Fruit fly (Drosophila melanogaster) whole organism, prepupa: ENCODE data around the gene CG17329.

ENCODE experiments used
- CG10669 ChIP-seq: fragments of 200-800 bp; sonication (Bioruptor generic); optimal IDR thresholded peaks from 3 replicates; lab custom pipeline; 2018; ENCODE audit warnings: missing biosample characterization, mild to moderate bottlenecking, missing genetic modification characterization, moderate library complexity
- CG11294 ChIP-seq: fragments of 200-800 bp; sonication (Bioruptor generic); IDR thresholded peaks from 2 replicates; pipeline ENCODE4 v1.3.6; 2022; ENCODE audit warnings: missing biosample characterization, missing genetic modification characterization
- CG11762 ChIP-seq: fragments of 200-800 bp; sonication (Bioruptor generic); optimal IDR thresholded peaks from 3 replicates; lab custom pipeline; 2016; ENCODE audit warnings: missing biosample characterization, missing genetic modification characterization; ENCODE audit not compliant: insufficient read depth
- CG16779 ChIP-seq: fragments of 200-800 bp; sonication (Bioruptor generic); optimal IDR thresholded peaks from 3 replicates; lab custom pipeline; 2017; ENCODE audit warnings: missing biosample characterization, mild to moderate bottlenecking, missing genetic modification characterization
- CG3032 ChIP-seq: fragments of 200-800 bp; optimal IDR thresholded peaks from 2 replicates; lab custom pipeline; 2019; ENCODE audit warnings: missing biosample characterization, mild to moderate bottlenecking, missing genetic modification characterization, moderate library complexity
- CG32006 ChIP-seq: fragments of 200-800 bp; sonication (Bioruptor generic); optimal IDR thresholded peaks from 3 replicates; lab custom pipeline; 2017; ENCODE audit warnings: missing biosample characterization, mild to moderate bottlenecking, missing genetic modification characterization
- CG3919 ChIP-seq: fragments of 200-800 bp; sonication (Bioruptor generic); optimal IDR thresholded peaks from 3 replicates; lab custom pipeline; 2016; ENCODE audit warnings: missing biosample characterization, missing genetic modification characterization
- CG4318 ChIP-seq: fragments of 200-800 bp; sonication (Bioruptor generic); optimal IDR thresholded peaks from 3 replicates; lab custom pipeline; 2017; ENCODE audit warnings: missing biosample characterization, mild to moderate bottlenecking, missing genetic modification characterization
- CG6163 ChIP-seq: fragments of 200-800 bp; sonication (Bioruptor generic); IDR thresholded peaks from 3 replicates; pipeline ENCODE4 v1.3.6; 2022; ENCODE audit warnings: missing biosample characterization, missing genetic modification characterization
- CG6276 ChIP-seq: fragments of 200-800 bp; sonication (Bioruptor generic); optimal IDR thresholded peaks from 2 replicates; lab custom pipeline; 2017; ENCODE audit warnings: missing biosample characterization, mild to moderate bottlenecking, missing genetic modification characterization
- CG6792 ChIP-seq: fragments of 200-800 bp; sonication (Bioruptor generic); optimal IDR thresholded peaks from 3 replicates; lab custom pipeline; 2016; ENCODE audit warnings: missing biosample characterization, missing genetic modification characterization
- CG6808 ChIP-seq: fragments of 200-800 bp; sonication (Bioruptor generic); optimal IDR thresholded peaks from 3 replicates; lab custom pipeline; 2017; ENCODE audit warnings: missing biosample characterization, missing genetic modification characterization, mild to moderate bottlenecking, moderate library complexity, missing genetic modification reagents
- CG6854 ChIP-seq: fragments of 200-800 bp; sonication (Bioruptor generic); optimal IDR thresholded peaks from 2 replicates; lab custom pipeline; 2017; ENCODE audit warnings: missing biosample characterization, mild to moderate bottlenecking, missing genetic modification characterization
- CG8319 ChIP-seq: fragments of 200-800 bp; sonication (Bioruptor generic); optimal IDR thresholded peaks from 3 replicates; lab custom pipeline; 2016; ENCODE audit warnings: missing biosample characterization, missing genetic modification characterization
- CG8632 ChIP-seq: fragments of 200-800 bp; sonication (Bioruptor generic); optimal IDR thresholded peaks from 3 replicates; lab custom pipeline; 2016; ENCODE audit warnings: missing biosample characterization, missing genetic modification characterization
- CG9139 ChIP-seq: fragments of 200-800 bp; sonication (Bioruptor generic); optimal IDR thresholded peaks from 3 replicates; lab custom pipeline; 2017; ENCODE audit warnings: missing biosample characterization, mild to moderate bottlenecking, missing genetic modification characterization
- Eip78C ChIP-seq: fragments of 200-800 bp; sonication (Bioruptor generic); peaks from one replicate; lab custom pipeline; 2016; ENCODE audit warnings: missing biosample characterization, missing genetic modification characterization
- Ets96B ChIP-seq: fragments of 200-800 bp; optimal IDR thresholded peaks from 2 replicates; lab custom pipeline; 2019; ENCODE audit warnings: missing biosample characterization, mild to moderate bottlenecking, missing genetic modification characterization, moderate library complexity
- Hr39 ChIP-seq: fragments of 200-800 bp; sonication (Bioruptor generic); optimal IDR thresholded peaks from 2 replicates; lab custom pipeline; 2016; ENCODE audit warnings: missing biosample characterization, missing genetic modification characterization
- Hr4 ChIP-seq: fragments of 200-800 bp; sonication (Bioruptor generic); optimal IDR thresholded peaks from 3 replicates; lab custom pipeline; 2016; ENCODE audit warnings: missing biosample characterization, missing genetic modification characterization
- Met ChIP-seq: fragments of 200-800 bp; sonication (Bioruptor generic); optimal IDR thresholded peaks from 3 replicates; lab custom pipeline; 2016; ENCODE audit warnings: missing biosample characterization, missing genetic modification characterization
- Smox ChIP-seq: fragments of 200-800 bp; sonication (Bioruptor generic); optimal IDR thresholded peaks from 3 replicates; lab custom pipeline; 2016; ENCODE audit warnings: missing biosample characterization, missing genetic modification characterization
- Sox102F ChIP-seq: fragments of 200-800 bp; sonication (Bioruptor generic); optimal IDR thresholded peaks from 2 replicates; lab custom pipeline; 2016; ENCODE audit warnings: missing biosample characterization, mild to moderate bottlenecking, missing genetic modification characterization
- Sox14 ChIP-seq: fragments of 200-800 bp; sonication (Bioruptor generic); optimal IDR thresholded peaks from 3 replicates; lab custom pipeline; 2016; ENCODE audit warnings: missing biosample characterization, missing genetic modification characterization
- Sox15 ChIP-seq: fragments of 200-800 bp; sonication (Bioruptor generic); optimal IDR thresholded peaks from 3 replicates; lab custom pipeline; 2016; ENCODE audit warnings: missing biosample characterization, missing genetic modification characterization
- achi ChIP-seq: fragments of 200-800 bp; sonication (Bioruptor generic); optimal IDR thresholded peaks from 3 replicates; lab custom pipeline; 2016; ENCODE audit warnings: missing biosample characterization, missing genetic modification characterization
- eg ChIP-seq: fragments of 200-800 bp; sonication (Bioruptor generic); IDR thresholded peaks from 3 replicates; pipeline ENCODE4 v1.3.6; 2022; ENCODE audit warnings: missing biosample characterization, missing genetic modification characterization
- esn ChIP-seq: fragments of 200-800 bp; sonication (Bioruptor generic); optimal IDR thresholded peaks from 2 replicates; lab custom pipeline; 2016; ENCODE audit warnings: missing biosample characterization, mild to moderate bottlenecking, missing genetic modification characterization, moderate library complexity
- fd59A ChIP-seq: fragments of 200-800 bp; sonication (Bioruptor generic); optimal IDR thresholded peaks from 2 replicates; lab custom pipeline; 2017; ENCODE audit warnings: missing biosample characterization, mild to moderate bottlenecking, missing genetic modification characterization, missing genetic modification reagents
- fd85E ChIP-seq: fragments of 200-800 bp; sonication (Bioruptor generic); optimal IDR thresholded peaks from 3 replicates; lab custom pipeline; 2016; ENCODE audit warnings: missing biosample characterization, missing genetic modification characterization
- fkh ChIP-seq: fragments of 200-800 bp; sonication (Bioruptor generic); optimal IDR thresholded peaks from 3 replicates; lab custom pipeline; 2017; ENCODE audit warnings: missing biosample characterization, mild to moderate bottlenecking, missing genetic modification characterization, moderate library complexity
- net ChIP-seq: fragments of 200-800 bp; sonication (Bioruptor generic); optimal IDR thresholded peaks from 3 replicates; lab custom pipeline; 2016; ENCODE audit warnings: missing biosample characterization, missing genetic modification characterization
- pdm3 ChIP-seq: fragments of 200-800 bp; sonication (Bioruptor generic); optimal IDR thresholded peaks from 3 replicates; lab custom pipeline; 2016; ENCODE audit warnings: missing biosample characterization, missing genetic modification characterization
- spab ChIP-seq: fragments of 200-800 bp; sonication (Bioruptor generic); optimal IDR thresholded peaks from 2 replicates; lab custom pipeline; 2017; ENCODE audit warnings: missing biosample characterization, mild to moderate bottlenecking, missing genetic modification characterization, missing genetic modification reagents
- svp ChIP-seq: fragments of 200-800 bp; sonication (Bioruptor generic); peaks from one replicate; lab custom pipeline; 2016; ENCODE audit warnings: missing biosample characterization, missing genetic modification characterization
- topi ChIP-seq: fragments of 200-800 bp; sonication (Bioruptor generic); optimal IDR thresholded peaks from 3 replicates; lab custom pipeline; 2016; ENCODE audit warnings: missing biosample characterization, missing genetic modification characterization
- vri ChIP-seq: fragments of 200-800 bp; sonication (Bioruptor generic); optimal IDR thresholded peaks from 3 replicates; lab custom pipeline; 2016; ENCODE audit warnings: missing biosample characterization, mild to moderate bottlenecking, missing genetic modification characterization

Gene CG17329

DNA sequence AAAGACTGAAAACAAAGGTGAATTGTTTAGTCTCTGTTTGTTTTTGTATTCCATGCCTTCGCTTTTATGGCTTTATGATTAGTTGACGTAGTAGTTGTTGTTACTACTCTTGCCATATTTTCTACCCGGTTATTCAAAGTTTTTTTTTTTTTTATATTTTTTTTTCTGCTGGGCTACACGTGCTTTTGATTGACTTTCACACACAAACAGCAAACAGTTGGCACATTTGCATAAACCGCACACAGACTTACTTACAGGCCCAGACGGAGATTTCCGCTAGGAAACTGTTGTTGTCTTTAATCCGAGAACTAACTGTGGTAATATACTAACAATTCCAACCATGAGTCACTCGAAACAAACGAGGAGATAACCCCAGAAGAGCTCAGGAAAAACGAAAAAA lies 24.8 kb downstream of the CG17329 start:
- TF ChIP-seq CG11294 (GFP tag; lab: Robert Waterston, UW) (no peak), fd85E (GFP tag; lab: Kevin White, UChicago) (no peak), CG6163 (GFP tag; lab: Robert Waterston, UW) (no peak), net (GFP tag; lab: Kevin White, UChicago) (no peak), fkh (GFP tag; lab: Kevin White, UChicago) (peak; percentile 14), CG8632 (GFP tag; lab: Kevin White, UChicago) (no peak), spab (GFP tag; lab: Kevin White, UChicago) (no peak)

DNA sequence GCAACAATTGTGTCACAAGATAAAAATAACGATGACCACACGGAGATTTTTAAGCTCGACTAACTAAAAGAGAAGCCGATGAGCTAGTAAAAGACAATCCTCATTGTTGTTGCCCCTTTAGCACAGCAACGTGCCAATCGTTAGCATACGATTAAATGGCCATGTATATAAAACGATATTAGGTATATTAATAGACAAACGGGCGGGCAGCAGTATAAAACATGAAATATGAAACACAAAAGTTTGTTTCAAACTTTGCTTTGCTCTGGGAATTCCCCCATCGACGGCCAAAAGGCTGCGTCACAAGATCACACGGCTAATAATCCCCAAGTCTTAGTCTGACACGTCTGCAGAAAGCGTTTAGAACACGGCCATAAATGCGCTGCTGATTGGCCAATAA lies 25.3 kb downstream of the CG17329 start:
- no peak for TF ChIP-seq CG11762 (GFP tag; lab: Kevin White, UChicago)
- no peak for TF ChIP-seq fd85E (GFP tag; lab: Kevin White, UChicago)
- TF ChIP-seq topi, result no peak
- TF ChIP-seq achi (GFP tag; lab: Kevin White, UChicago), result no peak
- TF ChIP-seq CG6808 (GFP tag; lab: Kevin White, UChicago), result no peak
- TF ChIP-seq CG6276 (GFP tag; lab: Kevin White, UChicago), result no peak
- no peak for TF ChIP-seq svp (GFP tag; lab: Kevin White, UChicago)
- TF ChIP-seq Smox (GFP tag; lab: Kevin White, UChicago), result no peak
- no peak for TF ChIP-seq CG6792 (GFP tag; lab: Kevin White, UChicago)
- TF ChIP-seq CG6854 (GFP tag; lab: Kevin White, UChicago), result no peak
- no peak for TF ChIP-seq fkh (GFP tag; lab: Kevin White, UChicago)
- no peak for TF ChIP-seq CG3032 (tag; lab: Kevin White, UChicago)
- TF ChIP-seq CG9139 (GFP tag; lab: Kevin White, UChicago), result no peak
- TF ChIP-seq, all 60 proteins: peak for 0

DNA sequence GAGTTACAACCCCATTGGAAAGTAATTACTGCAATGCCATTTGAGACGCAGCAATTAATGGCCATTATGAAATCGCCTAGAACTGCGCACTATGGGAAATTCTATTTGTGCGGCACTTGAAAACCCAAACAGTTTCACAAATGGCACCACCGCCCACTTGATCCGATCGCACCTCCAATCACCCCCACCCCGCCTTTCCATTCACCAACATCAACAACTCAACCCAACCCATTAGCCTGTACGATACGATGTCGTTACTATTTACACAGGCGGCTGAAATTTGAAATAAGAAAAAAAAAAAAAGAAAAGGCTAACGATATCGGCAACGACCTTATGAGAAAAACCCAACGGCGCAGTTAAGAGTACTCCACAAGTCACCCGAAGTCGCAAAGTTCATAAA lies 26.0 kb downstream of the CG17329 start:
- TF ChIP-seq Met (no peak), fkh (GFP tag; lab: Kevin White, UChicago) (peak; percentile 50)

DNA sequence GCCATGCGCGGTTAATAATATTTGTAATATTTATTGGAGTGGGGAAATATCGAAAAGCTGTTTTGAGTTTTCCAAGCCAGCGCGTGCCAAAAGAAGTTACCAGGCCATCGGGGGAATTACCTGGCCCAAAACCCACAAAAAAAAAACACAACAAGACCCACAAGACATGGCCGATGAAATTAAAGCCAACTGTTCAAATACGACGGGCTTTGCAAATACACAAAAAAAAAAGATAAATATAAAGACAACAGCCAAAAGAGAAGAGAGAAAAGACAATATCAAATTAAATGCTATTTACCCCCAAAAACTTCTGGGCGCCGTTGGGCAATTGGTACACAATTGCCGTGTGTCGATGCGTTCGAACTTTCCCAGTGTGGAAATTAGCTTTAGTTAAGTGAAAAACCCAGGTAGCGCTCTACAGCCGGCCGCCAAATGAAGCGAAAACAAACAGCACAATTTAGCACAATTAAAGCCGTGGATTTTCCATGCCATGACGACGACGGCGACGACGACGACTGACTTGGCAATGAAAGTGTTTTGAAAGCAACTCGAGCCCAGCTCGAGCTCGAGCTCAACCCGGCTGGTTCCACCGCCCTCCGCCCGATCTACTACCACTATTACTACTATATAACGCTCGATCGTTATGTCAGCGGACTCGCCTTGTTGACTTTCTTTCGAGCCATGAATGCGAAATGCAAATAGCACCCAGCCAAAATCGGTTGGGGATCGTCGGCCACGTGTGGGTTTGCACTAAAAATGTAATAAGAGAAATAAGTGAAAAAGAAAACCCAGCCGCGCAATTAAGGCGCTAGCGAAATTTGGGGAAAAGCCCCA lies 26.9 kb downstream of the CG17329 start:
- TF ChIP-seq CG16779 (tag; lab: Kevin White, UChicago), result no peak
- TF ChIP-seq fkh (GFP tag; lab: Kevin White, UChicago), result peak; percentile 48
- no peak for TF ChIP-seq Ets96B (tag; lab: Kevin White, UChicago)
- peak; percentile 54 for TF ChIP-seq Eip78C (GFP tag; lab: Kevin White, UChicago)
- no peak for TF ChIP-seq Sox15
- TF ChIP-seq Hr4 (GFP tag; lab: Kevin White, UChicago), result no peak
- TF ChIP-seq svp (GFP tag; lab: Kevin White, UChicago), result no peak
- no peak for TF ChIP-seq CG10669 (GFP tag; lab: Kevin White, UChicago)
- TF ChIP-seq Hr39 (GFP tag; lab: Kevin White, UChicago), result no peak
- no peak for TF ChIP-seq CG32006 (GFP tag; lab: Kevin White, UChicago)
- 0 out of 3 replicates have a peak, but pooled peaks have one; percentile 15 for TF ChIP-seq eg (GFP tag; lab: Robert Waterston, UW)
- TF ChIP-seq pdm3, result no peak
- no peak for TF ChIP-seq Sox14

DNA sequence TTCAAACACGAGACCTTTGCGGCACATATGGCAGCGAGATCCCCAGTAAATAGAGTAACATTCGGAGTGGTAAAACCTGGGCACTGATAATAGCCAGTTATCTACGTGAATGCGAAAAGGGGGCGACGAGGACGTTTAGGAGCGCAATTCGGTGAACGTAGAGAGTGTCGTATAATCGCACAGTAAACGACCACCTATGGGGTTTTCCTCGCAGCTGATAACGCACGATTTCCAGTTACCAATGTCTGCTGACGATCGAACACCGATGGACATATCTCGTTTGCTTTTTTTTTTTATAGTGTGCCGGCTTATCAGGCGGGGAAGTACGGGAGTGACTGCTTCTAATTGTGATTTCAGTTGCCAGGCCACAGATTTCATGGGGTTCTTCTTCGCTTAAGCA lies 28.7 kb downstream of the CG17329 start:
- TF ChIP-seq CG10669 (GFP tag; lab: Kevin White, UChicago) (no peak), CG4318 (no peak), esn (no peak), fkh (GFP tag; lab: Kevin White, UChicago) (peak; percentile 38), Sox102F (GFP tag; lab: Kevin White, UChicago) (no peak), eg (GFP tag; lab: Robert Waterston, UW) (no peak), svp (GFP tag; lab: Kevin White, UChicago) (peak; percentile 75), Sox15 (no peak), CG8319 (GFP tag; lab: Kevin White, UChicago) (no peak), fd59A (GFP tag; lab: Kevin White, UChicago) (no peak), spab (GFP tag; lab: Kevin White, UChicago) (no peak), CG16779 (tag; lab: Kevin White, UChicago) (peak; percentile 3), vri (peak; percentile 67), CG3919 (GFP tag; lab: Kevin White, UChicago) (no peak), CG11294 (GFP tag; lab: Robert Waterston, UW) (no peak)
- TF ChIP-seq, all 60 proteins: peak for 4
